Fruit fly (Drosophila melanogaster): ENCODE results near the gene Ifrd1.
A peak's percentile ranks its signal among the peaks of the same experiment; 100 is the strongest.

Gene Ifrd1

dm6 chr2L:2874542-2875194 is 379 bp upstream of the Ifrd1 start, which contains the start of gene CG8814:
Gene CG8814, plus strand, starts transcription at chr2L:2874890.
- TF ChIP-seq rn (GFP tag; IDR thresholded peaks at IDR 0.05) = no peak
- no peak for TF ChIP-seq CG13204 (GFP tag; optimal IDR thresholded peaks at IDR 0.05)
- TF ChIP-seq CG34367 (tag; optimal IDR thresholded peaks at IDR 0.05) = no peak
- TF ChIP-seq EcR (GFP tag; optimal IDR thresholded peaks at IDR 0.05) = peak; percentile 7
- peak; percentile 85 for TF ChIP-seq gl (tag; optimal IDR thresholded peaks at IDR 0.05)
- TF ChIP-seq D1 (tag; optimal IDR thresholded peaks at IDR 0.05) = no peak
- peak; percentile 35 for TF ChIP-seq Pif1B (GFP tag; optimal IDR thresholded peaks at IDR 0.05)
- peak; percentile 53 for TF ChIP-seq Snoo (tag; optimal IDR thresholded peaks at IDR 0.05)
- peak; percentile 58 for TF ChIP-seq Pif1A (GFP tag; optimal IDR thresholded peaks at IDR 0.05)
- TF ChIP-seq CG8301 (tag; optimal IDR thresholded peaks at IDR 0.05) = peak; percentile 52
- peak; percentile 45 for TF ChIP-seq CG15710 (tag; optimal IDR thresholded peaks at IDR 0.05)
- TF ChIP-seq CG17806 (tag; optimal IDR thresholded peaks at IDR 0.05) = peak; percentile 3
- peak; percentile 86 for TF ChIP-seq CG12605 (GFP tag; IDR thresholded peaks at IDR 0.05)
- peak; percentile 20 for TF ChIP-seq CG9948 (tag; optimal IDR thresholded peaks at IDR 0.05)
- peak; percentile 67; the same call in 1 of the 3 replicates for TF ChIP-seq fd96Ca (GFP tag; IDR thresholded peaks at IDR 0.05)
- peak; percentile 63 for TF ChIP-seq CG14655 (GFP tag; optimal IDR thresholded peaks at IDR 0.05)
- peak; percentile 85 for TF ChIP-seq CG4496 (GFP tag; IDR thresholded peaks at IDR 0.05)
- peak; percentile 43 for TF ChIP-seq CG8159 (tag; optimal IDR thresholded peaks at IDR 0.05)
- no peak for TF ChIP-seq CG10348 (GFP tag; IDR thresholded peaks at IDR 0.05)
- peak; percentile 63; the same call in 1 of the 2 replicates for TF ChIP-seq CG32121 (GFP tag; IDR thresholded peaks at IDR 0.05)
- peak; percentile 79 for TF ChIP-seq Ets98B (GFP tag; IDR thresholded peaks at IDR 0.05)

- TF ChIP-seq Ets98B (GFP tag; IDR thresholded peaks at IDR 0.05) (no peak), CG14655 (GFP tag; optimal IDR thresholded peaks at IDR 0.05) (no peak), CG8159 (tag; optimal IDR thresholded peaks at IDR 0.05) (no peak), CG17806 (tag; optimal IDR thresholded peaks at IDR 0.05) (no peak), fd96Ca (GFP tag; IDR thresholded peaks at IDR 0.05) (no peak), CG15710 (tag; optimal IDR thresholded peaks at IDR 0.05) (no peak), rn (GFP tag; IDR thresholded peaks at IDR 0.05) (no peak), CG13204 (GFP tag; optimal IDR thresholded peaks at IDR 0.05) (no peak), CG34367 (tag; optimal IDR thresholded peaks at IDR 0.05) (no peak), CG4496 (GFP tag; IDR thresholded peaks at IDR 0.05) (no peak), Pif1A (GFP tag; optimal IDR thresholded peaks at IDR 0.05) (no peak), D1 (tag; optimal IDR thresholded peaks at IDR 0.05) (no peak), CG9948 (tag; optimal IDR thresholded peaks at IDR 0.05) (no peak), EcR (GFP tag; optimal IDR thresholded peaks at IDR 0.05) (no peak), CG32121 (GFP tag; IDR thresholded peaks at IDR 0.05) (no peak), CG12605 (GFP tag; IDR thresholded peaks at IDR 0.05) (no peak), Snoo (tag; optimal IDR thresholded peaks at IDR 0.05) (no peak)
These were observed 561 bp downstream of the Ifrd1 start for dm6 chr2L:2873729-2874127.

- TF ChIP-seq Ets98B (GFP tag; IDR thresholded peaks at IDR 0.05) (peak; percentile 20; the same call in 1 of the 2 replicates), CG34367 (tag; optimal IDR thresholded peaks at IDR 0.05) (no peak), rn (GFP tag; IDR thresholded peaks at IDR 0.05) (no peak), CG12605 (GFP tag; IDR thresholded peaks at IDR 0.05) (no peak), CG13204 (GFP tag; optimal IDR thresholded peaks at IDR 0.05) (no peak), CG9948 (tag; optimal IDR thresholded peaks at IDR 0.05) (peak; percentile 32), Snoo (tag; optimal IDR thresholded peaks at IDR 0.05) (peak; percentile 37), CG14655 (GFP tag; optimal IDR thresholded peaks at IDR 0.05) (no peak), Pif1B (GFP tag; optimal IDR thresholded peaks at IDR 0.05) (peak; percentile 1), CG32121 (GFP tag; IDR thresholded peaks at IDR 0.05) (0 out of 2 replicates have a peak, but pooled peaks have one; percentile 47), CG17806 (tag; optimal IDR thresholded peaks at IDR 0.05) (no peak), CG8159 (tag; optimal IDR thresholded peaks at IDR 0.05) (peak; percentile 42), EcR (GFP tag; optimal IDR thresholded peaks at IDR 0.05) (peak; percentile 1), CG8301 (tag; optimal IDR thresholded peaks at IDR 0.05) (peak; percentile 0), gl (tag; optimal IDR thresholded peaks at IDR 0.05) (no peak), D1 (tag; optimal IDR thresholded peaks at IDR 0.05) (no peak), CG15710 (tag; optimal IDR thresholded peaks at IDR 0.05) (peak; percentile 27), fd96Ca (GFP tag; IDR thresholded peaks at IDR 0.05) (peak; percentile 48; the same call in 1 of the 3 replicates), CG10348 (GFP tag; IDR thresholded peaks at IDR 0.05) (no peak), Pif1A (GFP tag; optimal IDR thresholded peaks at IDR 0.05) (peak; percentile 22), CG4496 (GFP tag; IDR thresholded peaks at IDR 0.05) (no peak; the same call in 2 of the 3 replicates)
These were observed 1.1 kb downstream of the Ifrd1 start for dm6 chr2L:2872968-2873728.

dm6 chr2L:2872309-2872932 is 1.9 kb downstream of the Ifrd1 start:
- TF ChIP-seq Pif1A (GFP tag; optimal IDR thresholded peaks at IDR 0.05) (no peak), CG15710 (tag; optimal IDR thresholded peaks at IDR 0.05) (no peak), CG10348 (GFP tag; IDR thresholded peaks at IDR 0.05) (no peak), Ets98B (GFP tag; IDR thresholded peaks at IDR 0.05) (peak; percentile 32; the same call in 1 of the 2 replicates)

Measured in whole organism, pupa.